Fruit fly (Drosophila melanogaster): ENCODE data around the gene rhea.

Gene rhea

DNA sequence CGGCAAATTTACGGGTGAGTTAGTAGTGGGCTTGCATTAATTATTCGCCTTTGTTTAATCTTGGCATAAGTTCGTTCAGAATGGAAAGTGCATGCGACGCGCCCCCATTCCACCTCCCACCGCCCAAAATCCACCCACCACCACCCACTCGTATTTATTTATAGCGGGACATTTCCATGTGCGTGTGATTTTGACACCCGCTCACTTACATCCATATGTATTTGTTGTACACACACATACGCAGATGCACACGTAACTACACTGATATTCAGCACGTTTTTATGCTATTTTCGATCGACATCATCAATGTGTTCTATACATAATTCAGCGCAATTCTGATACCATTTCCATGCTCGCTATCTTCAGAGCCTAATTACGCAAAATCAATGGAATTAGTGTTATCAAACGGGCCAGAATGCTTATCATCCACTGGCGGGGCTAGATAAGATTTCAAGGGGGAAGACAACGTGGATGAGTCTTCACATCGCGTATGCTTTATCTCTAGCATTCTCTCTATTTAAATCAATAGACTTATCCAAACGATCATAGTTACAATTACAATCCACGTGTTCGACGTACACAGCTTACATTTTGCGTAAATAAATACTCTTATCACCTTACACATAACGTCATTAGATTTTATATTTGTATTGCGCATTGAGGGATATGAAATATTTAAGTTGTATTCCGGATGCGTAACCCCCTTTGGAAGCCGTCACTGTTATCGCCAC is 18.9 kb upstream of the rhea start:
- peak; percentile 8 for TF ChIP-seq D1 (tag; optimal IDR thresholded peaks at IDR 0.05)
- no peak for TF ChIP-seq CG17806 (tag; optimal IDR thresholded peaks at IDR 0.05)

DNA sequence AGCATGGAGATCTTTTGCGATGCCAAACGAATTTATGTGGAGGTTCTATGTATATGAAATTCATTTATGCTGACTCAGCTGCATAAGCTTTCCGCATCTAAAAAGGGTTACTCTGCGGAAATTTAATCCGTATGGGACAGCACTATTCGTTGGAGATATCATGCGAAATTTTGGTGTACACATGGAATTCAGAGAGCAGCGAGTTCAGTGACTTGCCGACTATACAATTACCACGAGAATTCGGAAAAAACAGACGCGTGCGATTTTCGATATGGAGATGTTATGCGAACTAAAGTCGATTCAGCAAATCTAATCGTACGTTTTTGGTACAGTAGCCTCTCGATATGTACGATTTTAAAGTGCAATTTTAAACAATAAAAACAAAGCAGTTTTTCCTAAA is 17.0 kb upstream of the rhea start:
- TF ChIP-seq Pif1A (GFP tag; optimal IDR thresholded peaks at IDR 0.05): no peak
- no peak for TF ChIP-seq CG10348 (GFP tag; IDR thresholded peaks at IDR 0.05)
- TF ChIP-seq Snoo (tag; optimal IDR thresholded peaks at IDR 0.05): no peak
- TF ChIP-seq Ets98B (GFP tag; IDR thresholded peaks at IDR 0.05): no peak
- TF ChIP-seq D1 (tag; optimal IDR thresholded peaks at IDR 0.05): no peak
- TF ChIP-seq EcR (GFP tag; optimal IDR thresholded peaks at IDR 0.05): no peak
- no peak for TF ChIP-seq fd96Ca (GFP tag; IDR thresholded peaks at IDR 0.05)
- TF ChIP-seq CG15710 (tag; optimal IDR thresholded peaks at IDR 0.05): no peak
- no peak for TF ChIP-seq CG32121 (GFP tag; IDR thresholded peaks at IDR 0.05)
- no peak for TF ChIP-seq CG13204 (GFP tag; optimal IDR thresholded peaks at IDR 0.05)
- TF ChIP-seq CG8301 (tag; optimal IDR thresholded peaks at IDR 0.05): no peak
- no peak for TF ChIP-seq gl (tag; optimal IDR thresholded peaks at IDR 0.05)
- TF ChIP-seq Pif1B (GFP tag; optimal IDR thresholded peaks at IDR 0.05): no peak

DNA sequence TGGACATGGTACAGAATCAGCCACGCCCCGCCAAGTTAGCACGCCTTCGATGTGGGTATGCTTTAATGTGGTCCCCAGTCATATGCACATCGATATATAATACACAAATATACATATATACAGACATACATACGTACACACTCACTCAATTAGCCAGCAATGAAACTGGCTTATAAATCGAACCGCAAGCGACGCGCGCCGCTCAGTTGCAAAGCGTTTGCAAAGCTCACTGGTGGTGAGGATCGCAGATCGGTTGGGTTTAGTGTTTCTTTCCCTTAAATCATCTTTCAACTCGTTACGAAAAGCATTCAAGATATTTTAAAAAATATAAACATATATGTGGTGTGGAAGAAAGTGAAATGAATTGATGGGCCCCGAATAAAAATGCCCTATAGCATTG is 16.3 kb upstream of the rhea start:
- TF ChIP-seq CG32121 (GFP tag; IDR thresholded peaks at IDR 0.05): no peak
- TF ChIP-seq gl (tag; optimal IDR thresholded peaks at IDR 0.05): no peak

DNA sequence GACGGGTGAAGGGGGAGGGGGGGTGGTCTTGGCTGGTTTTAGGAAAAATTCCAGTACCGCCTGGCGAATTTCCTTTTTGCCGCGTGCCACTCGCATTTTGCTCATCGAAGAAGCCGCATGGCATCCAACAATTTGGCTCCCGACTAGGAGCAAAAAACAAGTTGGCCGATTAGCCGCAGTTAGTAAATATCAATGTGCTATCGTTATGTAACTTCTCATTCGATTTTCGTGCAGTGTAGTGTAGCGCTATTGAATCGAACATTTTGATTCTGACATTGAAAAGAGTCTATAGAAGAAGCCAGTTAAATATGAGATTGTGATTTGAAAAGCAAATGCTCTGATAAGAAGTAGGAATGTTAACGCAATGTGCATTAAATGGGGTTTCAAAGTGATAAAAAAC is 15.1 kb upstream of the rhea start:
- TF ChIP-seq CG8301 (tag; optimal IDR thresholded peaks at IDR 0.05) (no peak), D1 (tag; optimal IDR thresholded peaks at IDR 0.05) (no peak), CG13204 (GFP tag; optimal IDR thresholded peaks at IDR 0.05) (no peak), CG17806 (tag; optimal IDR thresholded peaks at IDR 0.05) (no peak), CG15710 (tag; optimal IDR thresholded peaks at IDR 0.05) (no peak), fd96Ca (GFP tag; IDR thresholded peaks at IDR 0.05) (no peak)

DNA sequence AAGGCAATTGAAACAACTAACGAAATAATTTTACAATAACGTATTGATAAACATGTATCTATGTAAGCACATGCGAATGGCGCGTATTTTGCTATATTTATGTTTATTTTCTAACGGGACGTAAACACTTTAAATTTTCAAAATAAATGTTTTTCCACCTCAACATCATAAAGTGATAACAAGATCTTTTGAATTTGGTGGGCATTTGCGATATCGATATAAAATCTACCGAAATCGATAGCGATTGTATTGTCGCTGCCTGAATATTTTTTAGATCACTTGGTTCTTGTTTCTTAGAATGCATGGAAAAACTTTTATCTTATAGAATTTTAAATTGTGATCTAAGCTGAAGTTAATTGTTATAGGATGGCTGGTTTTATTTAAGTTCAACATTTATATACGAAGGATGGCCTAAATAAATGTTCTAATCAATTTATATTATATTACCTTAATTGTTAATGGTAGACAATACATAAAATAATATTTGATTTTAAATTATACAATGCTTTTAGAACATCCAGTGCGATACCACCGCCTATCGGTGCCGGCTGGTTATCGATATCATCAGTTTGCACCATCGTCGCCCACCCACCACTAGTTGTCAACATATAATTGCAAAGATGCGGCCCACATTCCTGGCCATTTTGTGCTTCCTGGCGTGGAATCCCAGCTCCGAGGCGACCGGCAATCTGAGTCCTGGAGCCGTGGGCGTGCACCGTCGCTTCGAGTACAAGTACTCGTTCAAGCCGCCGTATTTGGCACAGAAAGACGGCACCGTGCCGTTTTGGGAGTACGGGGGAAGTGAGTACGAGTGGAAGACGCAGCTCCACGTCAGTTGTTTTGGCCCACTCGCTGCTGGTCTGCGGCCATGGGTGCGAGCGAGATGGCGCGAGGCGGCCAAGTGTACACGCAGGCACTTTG is 10.2 kb upstream of the rhea start, which contains the start of gene ergic53:
TSS of gene ergic53 (plus strand) at position 592 of the 921 bp plus-strand sequence.
- TF ChIP-seq CG4496 (GFP tag; IDR thresholded peaks at IDR 0.05) (0 out of 3 replicates have a peak, but pooled peaks have one; percentile 14), CG9948 (tag; optimal IDR thresholded peaks at IDR 0.05) (no peak), Snoo (tag; optimal IDR thresholded peaks at IDR 0.05) (no peak), fd96Ca (GFP tag; IDR thresholded peaks at IDR 0.05) (no peak)

DNA sequence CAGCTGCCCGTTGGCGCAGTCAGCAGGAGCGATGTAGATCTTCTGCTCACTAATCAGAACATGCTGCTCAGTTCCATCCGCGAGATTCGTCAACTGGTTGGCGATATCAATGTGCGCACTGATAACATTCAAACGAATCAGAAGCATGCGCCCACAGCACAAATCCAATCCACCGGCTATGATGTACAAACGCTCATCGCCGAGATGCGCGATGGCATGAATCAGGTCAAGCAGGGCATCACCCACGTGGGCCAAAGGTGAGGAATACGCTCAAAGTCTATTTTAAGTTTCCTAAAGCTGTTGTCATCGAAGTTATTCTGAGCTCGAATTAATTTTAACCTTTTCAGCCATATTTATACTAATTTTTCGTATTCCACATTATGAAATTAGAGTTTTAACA is 8.4 kb upstream of the rhea start:
- TF ChIP-seq EcR (GFP tag; optimal IDR thresholded peaks at IDR 0.05): no peak
- TF ChIP-seq CG13204 (GFP tag; optimal IDR thresholded peaks at IDR 0.05): no peak
- TF ChIP-seq CG12605 (GFP tag; IDR thresholded peaks at IDR 0.05): no peak
- no peak for TF ChIP-seq rn (GFP tag; IDR thresholded peaks at IDR 0.05)
- TF ChIP-seq Pif1A (GFP tag; optimal IDR thresholded peaks at IDR 0.05): no peak
- TF ChIP-seq CG8159 (tag; optimal IDR thresholded peaks at IDR 0.05): no peak

DNA sequence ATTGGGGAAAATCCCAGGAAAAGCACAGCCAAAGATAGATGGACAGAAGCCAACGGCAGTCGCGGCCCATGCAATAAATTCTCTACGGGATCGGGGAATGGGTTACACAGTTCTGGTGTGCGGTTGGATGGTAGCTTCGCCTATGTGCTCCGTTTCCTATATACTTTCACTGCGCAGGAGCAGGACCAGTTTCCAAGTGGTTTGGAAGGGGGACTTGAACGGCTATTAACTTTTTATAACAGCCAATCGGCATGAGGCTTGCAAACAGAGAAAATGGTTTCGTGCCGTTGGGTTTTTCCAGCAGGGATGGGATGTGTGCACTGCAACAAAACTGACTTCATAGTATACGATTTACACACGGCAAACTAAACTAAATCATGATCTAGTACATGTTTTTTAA is 6.4 kb upstream of the rhea start:
- no peak for TF ChIP-seq CG9948 (tag; optimal IDR thresholded peaks at IDR 0.05)

DNA sequence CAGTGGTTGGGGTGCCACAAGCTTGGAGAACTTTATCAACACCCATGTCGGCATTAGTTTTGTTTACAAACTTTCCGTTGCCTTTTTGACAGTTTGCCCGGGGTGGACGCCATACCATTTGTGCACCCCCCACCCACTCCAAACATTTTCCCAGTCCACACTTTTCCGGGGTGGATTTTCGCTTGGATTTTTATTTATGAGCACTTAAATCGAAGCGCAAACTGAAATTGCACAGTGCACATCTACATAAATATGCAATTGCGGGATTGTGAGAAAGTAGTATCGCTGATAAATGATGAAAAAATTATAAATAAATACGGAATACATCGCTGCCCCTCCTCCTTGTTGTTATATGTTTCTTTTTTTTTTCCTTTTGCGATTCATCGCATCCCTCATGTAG is 4.3 kb upstream of the rhea start:
- no peak for TF ChIP-seq fd96Ca (GFP tag; IDR thresholded peaks at IDR 0.05)
- no peak for TF ChIP-seq CG4496 (GFP tag; IDR thresholded peaks at IDR 0.05)
- no peak for TF ChIP-seq CG10348 (GFP tag; IDR thresholded peaks at IDR 0.05)
- no peak for TF ChIP-seq EcR (GFP tag; optimal IDR thresholded peaks at IDR 0.05)
- TF ChIP-seq Pif1B (GFP tag; optimal IDR thresholded peaks at IDR 0.05): no peak
- no peak for TF ChIP-seq CG8301 (tag; optimal IDR thresholded peaks at IDR 0.05)
- TF ChIP-seq Ets98B (GFP tag; IDR thresholded peaks at IDR 0.05): no peak
- no peak for TF ChIP-seq CG32121 (GFP tag; IDR thresholded peaks at IDR 0.05)
- TF ChIP-seq CG14655 (GFP tag; optimal IDR thresholded peaks at IDR 0.05): no peak
- no peak for TF ChIP-seq CG13204 (GFP tag; optimal IDR thresholded peaks at IDR 0.05)
- TF ChIP-seq gl (tag; optimal IDR thresholded peaks at IDR 0.05): no peak
- TF ChIP-seq CG12605 (GFP tag; IDR thresholded peaks at IDR 0.05): no peak
- no peak for TF ChIP-seq D1 (tag; optimal IDR thresholded peaks at IDR 0.05)
- no peak for TF ChIP-seq Snoo (tag; optimal IDR thresholded peaks at IDR 0.05)
- no peak for TF ChIP-seq rn (GFP tag; IDR thresholded peaks at IDR 0.05)
- TF ChIP-seq CG9948 (tag; optimal IDR thresholded peaks at IDR 0.05): no peak
- no peak for TF ChIP-seq CG15710 (tag; optimal IDR thresholded peaks at IDR 0.05)
- TF ChIP-seq CG34367 (tag; optimal IDR thresholded peaks at IDR 0.05): no peak
- TF ChIP-seq CG17806 (tag; optimal IDR thresholded peaks at IDR 0.05): no peak

Data from whole organism, pupa.